Worm (Caenorhabditis elegans) whole organism, L3 larva: ENCODE results near the gene Y97E10AR.6.

Experiments used
- R02D3.7 ChIP-seq: fragments of 150-350 bp; optimal IDR thresholded peaks from 2 replicates; lab custom pipeline; 2014; ENCODE audit warnings: missing biosample characterization, missing genetic modification characterization
- ceh-16 ChIP-seq: sonication (generic microtip); optimal IDR thresholded peaks from 2 replicates; lab custom pipeline; 2017; ENCODE audit warnings: missing biosample characterization, missing genetic modification characterization
- ceh-28 ChIP-seq: fragments of 150-350 bp; optimal IDR thresholded peaks from 2 replicates; lab custom pipeline; 2014; ENCODE audit warnings: missing biosample characterization, missing genetic modification reagents, missing genetic modification characterization
- ceh-9 ChIP-seq: sonication (generic microtip); optimal IDR thresholded peaks from 2 replicates; lab custom pipeline; 2018; ENCODE audit warnings: missing biosample characterization, missing genetic modification characterization
- daf-12 ChIP-seq: fragments of 150-350 bp; optimal IDR thresholded peaks from 2 replicates; lab custom pipeline; 2014; ENCODE audit warnings: missing biosample characterization, missing genetic modification reagents, missing genetic modification characterization
- egl-27 ChIP-seq: sonication (generic microtip); optimal IDR thresholded peaks from 4 replicates; lab custom pipeline; 2017; ENCODE audit warnings: missing biosample characterization, missing genetic modification reagents, missing genetic modification characterization
- egl-5 ChIP-seq: fragments of 150-350 bp; optimal IDR thresholded peaks from 2 replicates; lab custom pipeline; 2017; ENCODE audit warnings: missing biosample characterization, missing genetic modification reagents, missing genetic modification characterization, inconsistent platforms
- elt-1 ChIP-seq: fragments of 150-350 bp; optimal IDR thresholded peaks from 2 replicates; lab custom pipeline; 2014; ENCODE audit warnings: missing biosample characterization, missing genetic modification characterization
- elt-2 ChIP-seq: sonication (generic microtip); optimal IDR thresholded peaks from 2 replicates; lab custom pipeline; 2016; ENCODE audit warnings: missing genetic modification reagents, mild to moderate bottlenecking, missing genetic modification characterization, missing compliant biosample characterization
- hmg-11 ChIP-seq: sonication (generic microtip); optimal IDR thresholded peaks from 2 replicates; lab custom pipeline; 2016; ENCODE audit warnings: missing genetic modification characterization, missing compliant biosample characterization
- jun-1 ChIP-seq: fragments of 150-350 bp; optimal IDR thresholded peaks from 2 replicates; lab custom pipeline; 2014; ENCODE audit warnings: missing biosample characterization, missing genetic modification reagents, missing genetic modification characterization
- lin-15B ChIP-seq: fragments of 150-350 bp; optimal IDR thresholded peaks from 2 replicates; lab custom pipeline; 2014; ENCODE audit warnings: missing biosample characterization, missing genetic modification characterization
- lsy-12 ChIP-seq: sonication (generic microtip); optimal IDR thresholded peaks from 2 replicates; lab custom pipeline; 2016; ENCODE audit warnings: mild to moderate bottlenecking, missing genetic modification characterization, missing compliant biosample characterization
- mdl-1 ChIP-seq: fragments of 150-350 bp; optimal IDR thresholded peaks from 2 replicates; lab custom pipeline; 2014; ENCODE audit warnings: missing biosample characterization, missing genetic modification characterization
- nfya-1 ChIP-seq: sonication (generic microtip); optimal IDR thresholded peaks from 2 replicates; lab custom pipeline; 2017; ENCODE audit warnings: missing genetic modification characterization, mild to moderate bottlenecking, missing compliant biosample characterization, antibody characterized with exemption, moderate library complexity; ENCODE audit not compliant: insufficient read depth
- nhr-12 ChIP-seq: fragments of 150-350 bp; optimal IDR thresholded peaks from 2 replicates; lab custom pipeline; 2014; ENCODE audit warnings: missing biosample characterization, missing genetic modification characterization
- nhr-23 ChIP-seq: fragments of 150-350 bp; optimal IDR thresholded peaks from 2 replicates; lab custom pipeline; 2014; ENCODE audit warnings: missing biosample characterization, missing genetic modification reagents, missing genetic modification characterization
- nhr-237 ChIP-seq: fragments of 150-350 bp; optimal IDR thresholded peaks from 2 replicates; lab custom pipeline; 2014; ENCODE audit warnings: missing biosample characterization, missing genetic modification characterization
- nhr-25 ChIP-seq: sonication (generic microtip); optimal IDR thresholded peaks from 2 replicates; lab custom pipeline; 2017; ENCODE audit warnings: missing biosample characterization, missing genetic modification characterization
- nhr-28 ChIP-seq: fragments of 150-350 bp; optimal IDR thresholded peaks from 2 replicates; lab custom pipeline; 2014; ENCODE audit warnings: missing biosample characterization, missing genetic modification characterization
- nhr-43 ChIP-seq: sonication (generic microtip); optimal IDR thresholded peaks from 2 replicates; lab custom pipeline; 2016; ENCODE audit warnings: mild to moderate bottlenecking, missing genetic modification characterization, missing compliant biosample characterization; ENCODE audit not compliant: poor library complexity, severe bottlenecking
- nhr-67 ChIP-seq: fragments of 150-350 bp; optimal IDR thresholded peaks from 2 replicates; lab custom pipeline; 2014; ENCODE audit warnings: missing biosample characterization, missing genetic modification characterization
- nhr-77 ChIP-seq: fragments of 150-350 bp; optimal IDR thresholded peaks from 2 replicates; lab custom pipeline; 2014; ENCODE audit warnings: missing biosample characterization, missing genetic modification characterization
- pha-4 ChIP-seq: fragments of 150-350 bp; optimal IDR thresholded peaks from 2 replicates; lab custom pipeline; 2014; ENCODE audit warnings: missing biosample characterization, missing genetic modification reagents, missing genetic modification characterization
- pqm-1 ChIP-seq: fragments of 150-350 bp; optimal IDR thresholded peaks from 2 replicates; lab custom pipeline; 2017; ENCODE audit warnings: missing biosample characterization, missing genetic modification characterization, inconsistent platforms
- skn-1 ChIP-seq: fragments of 150-350 bp; optimal IDR thresholded peaks from 2 replicates; lab custom pipeline; 2014; ENCODE audit warnings: missing biosample characterization, missing genetic modification characterization
- tbx-2 ChIP-seq: sonication (generic microtip); optimal IDR thresholded peaks from 2 replicates; lab custom pipeline; 2016; ENCODE audit warnings: mild to moderate bottlenecking, missing genetic modification characterization, missing compliant biosample characterization
- unc-39 ChIP-seq: sonication (generic microtip); optimal IDR thresholded peaks from 4 replicates; lab custom pipeline; 2017; ENCODE audit warnings: missing biosample characterization, missing genetic modification characterization
- unc-62 ChIP-seq: fragments of 150-350 bp; sonication (generic microtip); optimal IDR thresholded peaks from 4 replicates; lab custom pipeline; 2014; ENCODE audit warnings: missing biosample characterization, missing genetic modification reagents, missing genetic modification characterization
- zag-1 ChIP-seq: fragments of 150-350 bp; optimal IDR thresholded peaks from 2 replicates; lab custom pipeline; 2014; ENCODE audit warnings: missing biosample characterization, missing genetic modification characterization
- ztf-11 ChIP-seq: fragments of 150-350 bp; optimal IDR thresholded peaks from 2 replicates; lab custom pipeline; 2014; ENCODE audit warnings: missing biosample characterization, missing genetic modification characterization

Y97E10AR.6 gene

DNA sequence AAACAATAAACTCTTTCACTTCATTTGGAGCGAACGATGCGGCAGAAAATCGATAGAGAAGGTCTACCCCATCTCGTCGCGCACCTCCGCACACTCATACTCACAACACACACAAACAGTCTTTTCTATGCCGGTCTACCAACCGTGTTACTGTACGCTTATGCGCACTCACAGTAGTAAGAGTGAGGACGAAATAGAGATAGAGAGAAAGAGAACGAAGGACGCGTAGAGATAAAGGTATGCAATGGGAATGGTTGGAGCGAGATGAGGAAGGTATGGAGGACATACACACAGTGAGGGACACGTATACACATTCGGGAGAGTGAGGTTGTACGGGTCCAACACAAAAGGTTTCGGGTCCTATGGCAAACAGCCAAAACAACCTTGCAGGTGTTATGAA, 35.0 kb downstream of the Y97E10AR.6 start (continued):
- no peak for TF ChIP-seq nhr-43 (tag; lab: Kevin White, UChicago)
- no peak for TF ChIP-seq jun-1

DNA sequence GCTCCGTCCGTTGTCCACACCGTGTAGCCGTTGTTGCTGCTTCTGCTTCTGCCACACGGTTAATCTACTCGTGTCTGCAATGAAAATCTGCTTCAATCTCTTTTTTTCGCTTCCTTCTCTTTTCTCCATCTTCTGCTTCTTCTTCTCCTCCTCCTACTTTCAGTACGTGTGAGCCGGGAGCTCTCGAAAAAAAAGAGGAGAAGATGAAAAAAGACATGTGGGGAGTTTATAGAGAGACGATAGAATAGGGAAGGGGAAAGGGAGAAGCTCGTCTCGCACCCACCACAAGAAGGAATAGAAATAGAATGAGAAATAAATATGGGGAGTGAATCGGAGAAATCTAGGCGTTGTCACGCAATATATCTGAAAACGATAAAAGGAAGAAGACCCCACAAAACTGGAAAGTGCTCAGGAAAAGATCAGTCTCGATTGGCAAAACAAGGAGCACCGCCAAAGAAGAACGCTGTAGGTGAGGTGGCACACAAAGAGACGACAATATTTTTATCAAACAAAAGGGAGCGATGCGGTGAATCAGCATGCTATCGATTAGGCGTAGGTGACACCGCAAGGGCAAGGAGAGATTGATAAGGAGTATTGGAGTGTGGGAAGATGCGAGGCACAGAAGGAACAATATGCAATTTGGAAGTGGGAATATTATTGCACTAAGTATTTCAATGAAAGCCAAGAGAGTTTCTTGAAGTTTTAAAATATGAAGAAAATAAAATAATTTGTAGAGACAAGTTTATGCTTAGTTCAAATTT, 35.9 kb downstream of the Y97E10AR.6 start, which contains the start of gene let-413:
TSS of gene let-413 (minus strand) at position 76 of the 761 bp plus-strand sequence.
- TF ChIP-seq pqm-1 (tag; lab: Kevin White, UChicago) (peak; percentile 67), daf-12 (no peak), elt-2 (peak; percentile 62), pha-4 (tag; lab: Kevin White, UChicago) (peak; percentile 47), unc-39 (tag; lab: Kevin White, UChicago) (no peak), nfya-1 (tag; lab: Kevin White, UChicago) (peak; percentile 25), egl-27 (tag; lab: Kevin White, UChicago) (no peak)

DNA sequence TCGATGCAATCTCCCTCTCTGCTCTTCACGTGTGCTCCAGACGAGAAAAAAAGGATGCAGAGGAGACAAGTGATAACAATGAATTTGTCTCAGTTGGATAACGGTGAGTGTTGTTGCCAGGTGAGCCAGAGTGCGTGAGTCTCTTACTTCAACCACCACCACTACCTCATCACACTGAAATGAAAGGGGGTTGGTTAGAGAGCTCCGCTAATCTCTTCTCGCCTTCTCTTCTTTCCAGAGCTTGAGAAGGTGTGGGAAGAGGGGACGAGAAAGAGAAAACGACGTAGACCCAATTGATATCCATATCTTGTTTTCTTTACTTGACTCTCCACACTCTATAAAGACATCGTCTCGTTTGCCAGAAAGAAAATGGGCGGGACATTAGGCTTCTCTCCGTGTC, 42.4 kb downstream of the Y97E10AR.6 start:
- TF ChIP-seq nhr-237 (no peak), egl-27 (tag; lab: Kevin White, UChicago) (no peak), lin-15B (tag; lab: Kevin White, UChicago) (no peak), unc-62 (GFP tag; lab: Kevin White, UChicago) (no peak), nhr-12 (tag; lab: Kevin White, UChicago) (no peak), pqm-1 (tag; lab: Kevin White, UChicago) (no peak), ceh-9 (no peak), elt-1 (no peak), mdl-1 (tag; lab: Kevin White, UChicago) (no peak), skn-1 (tag; lab: Kevin White, UChicago) (no peak), nhr-43 (tag; lab: Kevin White, UChicago) (no peak), nhr-77 (tag; lab: Kevin White, UChicago) (no peak), tbx-2 (tag; lab: Kevin White, UChicago) (no peak), nhr-67 (no peak), ceh-28 (no peak), unc-39 (tag; lab: Kevin White, UChicago) (no peak), daf-12 (no peak)

DNA sequence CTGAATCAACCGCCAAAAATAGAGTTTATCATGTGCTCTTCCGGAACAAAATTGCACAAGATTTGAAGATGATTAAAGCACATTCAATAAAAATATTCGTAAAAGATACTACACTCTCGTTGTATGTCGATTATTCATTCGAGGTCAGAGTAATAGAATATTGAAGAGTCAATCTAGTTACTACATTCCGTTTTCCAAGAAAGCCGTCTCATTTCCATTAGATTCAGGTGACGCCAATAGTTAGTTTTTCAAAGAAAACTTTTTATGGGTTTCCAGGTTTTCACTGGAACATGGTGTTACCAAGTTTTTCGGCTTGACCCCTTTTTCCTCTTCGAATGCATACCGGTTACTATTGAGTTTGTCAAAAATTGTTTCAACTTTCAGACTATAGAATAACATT, 43.2 kb downstream of the Y97E10AR.6 start:
- no peak for TF ChIP-seq lsy-12 (tag; lab: Kevin White, UChicago)
- no peak for TF ChIP-seq nhr-23 (tag; lab: Kevin White, UChicago)
- no peak for TF ChIP-seq nhr-77 (tag; lab: Kevin White, UChicago)
- TF ChIP-seq egl-5 (tag; lab: Kevin White, UChicago), result no peak
- TF ChIP-seq nhr-28 (tag; lab: Kevin White, UChicago), result no peak
- no peak for TF ChIP-seq nhr-25 (tag; lab: Kevin White, UChicago)
- TF ChIP-seq hmg-11, result no peak
- no peak for TF ChIP-seq ztf-11 (tag; lab: Kevin White, UChicago)
- TF ChIP-seq R02D3.7 (tag; lab: Kevin White, UChicago), result no peak
- no peak for TF ChIP-seq elt-1
- TF ChIP-seq ceh-16, result no peak

DNA sequence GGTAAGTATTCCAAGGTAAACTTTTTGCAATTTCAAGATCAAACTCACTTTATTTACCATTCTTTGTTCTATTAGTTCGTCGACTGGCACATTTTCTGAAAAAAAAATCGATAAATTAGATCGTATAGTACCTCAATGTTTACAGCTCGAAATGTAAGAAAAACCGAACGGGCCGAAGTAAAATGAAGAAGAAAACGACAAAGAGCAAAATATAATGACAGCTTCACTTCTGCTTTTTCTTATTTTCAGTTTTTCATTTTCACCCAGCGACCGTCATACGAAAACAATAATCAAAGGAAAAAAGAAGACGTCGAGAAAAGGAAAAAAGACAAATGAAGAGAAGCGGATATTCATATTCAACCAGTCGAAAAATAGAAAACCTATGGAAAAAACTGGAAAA, 44.6 kb downstream of the Y97E10AR.6 start, which contains the start of gene che-7:
TSS of gene che-7 (minus strand) at position 101 of the 400 bp plus-strand sequence.
- TF ChIP-seq nhr-25 (tag; lab: Kevin White, UChicago), result no peak
- TF ChIP-seq lin-15B (tag; lab: Kevin White, UChicago), result no peak
- no peak for TF ChIP-seq pha-4 (tag; lab: Kevin White, UChicago)
- TF ChIP-seq ceh-28, result peak; percentile 13
- TF ChIP-seq, all 47 proteins: peak for 1

DNA sequence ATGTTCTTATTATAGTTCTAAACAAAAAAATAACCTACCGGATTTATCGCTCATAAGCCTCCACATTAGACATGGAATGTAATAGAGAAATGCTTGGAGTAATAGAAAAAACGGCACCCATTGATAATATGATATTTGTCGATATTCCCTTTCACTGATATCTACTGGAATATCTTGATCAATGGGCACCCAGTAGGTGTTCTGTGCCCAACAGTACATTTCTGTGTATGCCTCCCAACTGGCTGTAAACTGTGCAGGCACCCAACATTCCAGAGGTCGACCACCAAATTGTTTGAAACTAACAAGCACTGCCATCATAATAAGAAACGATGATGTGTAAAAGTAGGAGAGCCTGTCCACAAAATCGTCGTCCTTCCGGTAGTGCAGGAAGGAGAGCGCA, 49.3 kb downstream of the Y97E10AR.6 start:
- TF ChIP-seq lsy-12 (tag; lab: Kevin White, UChicago), result no peak
- no peak for TF ChIP-seq zag-1
